Fruit fly (Drosophila melanogaster) whole organism, embryonic: Measurements from ENCODE around the gene ato.
A peak's percentile ranks its signal among the peaks of the same experiment; 100 is the strongest.

Experiments
- Asciz ChIP-seq: fragments of 200-800 bp; sonication (Bioruptor generic); optimal IDR thresholded peaks from 2 replicates; lab custom pipeline; 2017; ENCODE audit warnings: missing biosample characterization, mild to moderate bottlenecking, missing genetic modification characterization, missing genetic modification reagents
- CG10431 ChIP-seq: fragments of 200-800 bp; sonication (Bioruptor generic); optimal IDR thresholded peaks from 3 replicates; lab custom pipeline; 2018; ENCODE audit warnings: missing biosample characterization, mild to moderate bottlenecking, missing genetic modification characterization
- CG11085 ChIP-seq: fragments of 200-800 bp; sonication (Bioruptor generic); IDR thresholded peaks from 2 replicates; pipeline ENCODE4 v1.3.6; 2022; ENCODE audit warnings: missing biosample characterization, missing genetic modification characterization
- CG1233 ChIP-seq: fragments of 200-800 bp; sonication (Bioruptor generic); optimal IDR thresholded peaks from 4 replicates; lab custom pipeline; 2018; ENCODE audit warnings: missing biosample characterization, mild to moderate bottlenecking, missing genetic modification characterization
- CG13287 ChIP-seq: fragments of 200-800 bp; sonication (Bioruptor generic); IDR thresholded peaks from 2 replicates; pipeline ENCODE4 v1.3.6; 2022; ENCODE audit warnings: missing biosample characterization, missing genetic modification characterization; ENCODE audit not compliant: partially characterized antibody
- CG13424 ChIP-seq: fragments of 200-800 bp; sonication (Bioruptor generic); optimal IDR thresholded peaks from 2 replicates; lab custom pipeline; 2019; ENCODE audit warnings: missing biosample characterization, mild to moderate bottlenecking, missing genetic modification characterization, moderate library complexity
- CG13624 ChIP-seq: fragments of 200-800 bp; sonication (Bioruptor generic); optimal IDR thresholded peaks from 2 replicates; lab custom pipeline; 2016; ENCODE audit warnings: missing biosample characterization, missing genetic modification characterization
- CG13775 ChIP-seq: fragments of 200-800 bp; sonication (Bioruptor generic); optimal IDR thresholded peaks from 3 replicates; lab custom pipeline; 2017; ENCODE audit warnings: missing biosample characterization, mild to moderate bottlenecking, missing genetic modification characterization
- CG15479 ChIP-seq: fragments of 200-800 bp; sonication (Bioruptor generic); optimal IDR thresholded peaks from 3 replicates; lab custom pipeline; 2019; ENCODE audit warnings: missing biosample characterization, mild to moderate bottlenecking, missing genetic modification characterization, moderate library complexity
- CG16779 ChIP-seq: fragments of 200-800 bp; sonication (Bioruptor generic); IDR thresholded peaks from 2 replicates; pipeline ENCODE4 v1.3.6; 2022; ENCODE audit warnings: missing biosample characterization, missing genetic modification characterization
- CG17385 ChIP-seq: fragments of 200-800 bp; sonication (Bioruptor generic); optimal IDR thresholded peaks from 3 replicates; lab custom pipeline; 2018; ENCODE audit warnings: missing biosample characterization, mild to moderate bottlenecking, missing genetic modification characterization
- CG17829 ChIP-seq: fragments of 200-800 bp; optimal IDR thresholded peaks from 2 replicates; lab custom pipeline; 2019; ENCODE audit warnings: missing biosample characterization, mild to moderate bottlenecking, missing genetic modification characterization, moderate library complexity
- CG2202 ChIP-seq: fragments of 200-800 bp; sonication (Bioruptor generic); optimal IDR thresholded peaks from 2 replicates; lab custom pipeline; 2018; ENCODE audit warnings: missing biosample characterization, mild to moderate bottlenecking, missing genetic modification characterization
- CG2712 ChIP-seq: fragments of 200-800 bp; optimal IDR thresholded peaks from 3 replicates; lab custom pipeline; 2019; ENCODE audit warnings: missing biosample characterization, mild to moderate bottlenecking, missing genetic modification characterization, moderate library complexity
- CG3847 ChIP-seq: fragments of 200-800 bp; sonication (Bioruptor generic); IDR thresholded peaks from 2 replicates; pipeline ENCODE4 v1.3.6; 2022; ENCODE audit warnings: missing biosample characterization, missing genetic modification characterization
- CG4360 ChIP-seq: fragments of 200-800 bp; sonication (Bioruptor generic); IDR thresholded peaks from 2 replicates; pipeline ENCODE4 v1.3.6; 2022; ENCODE audit warnings: missing biosample characterization, missing genetic modification characterization
- CG6854 ChIP-seq: fragments of 200-800 bp; sonication (Bioruptor generic); optimal IDR thresholded peaks from 3 replicates; lab custom pipeline; 2017; ENCODE audit warnings: missing biosample characterization, mild to moderate bottlenecking, missing genetic modification characterization
- CG7271 ChIP-seq: fragments of 200-800 bp; sonication (Bioruptor generic); optimal IDR thresholded peaks from 2 replicates; lab custom pipeline; 2018; ENCODE audit warnings: missing biosample characterization, mild to moderate bottlenecking, missing genetic modification characterization, moderate library complexity
- CG7963 ChIP-seq: fragments of 200-800 bp; sonication (Bioruptor generic); IDR thresholded peaks from 3 replicates; pipeline ENCODE4 v1.3.6; 2022; ENCODE audit warnings: missing biosample characterization, missing genetic modification characterization; ENCODE audit not compliant: partially characterized antibody
- CG8290 ChIP-seq, 3 experiments: fragments of 200-800 bp; sonication (Bioruptor generic); optimal IDR thresholded peaks; 2 replicates each; lab custom pipeline; 2016 to 2019; ENCODE audit warnings: missing biosample characterization in 3 of 3, missing genetic modification characterization in 3 of 3, mild to moderate bottlenecking in 2 of 3, moderate library complexity in 1 of 3
- CG9932 ChIP-seq: fragments of 200-800 bp; sonication (Bioruptor generic); IDR thresholded peaks from 2 replicates; pipeline ENCODE4 v1.3.6; 2022; ENCODE audit warnings: missing biosample characterization, missing genetic modification characterization
- CHES-1-like ChIP-seq: fragments of 200-800 bp; sonication (Bioruptor generic); optimal IDR thresholded peaks from 2 replicates; lab custom pipeline; 2016; ENCODE audit warnings: missing biosample characterization, missing genetic modification characterization
- CkIIα-i1 ChIP-seq: fragments of 200-800 bp; sonication (Bioruptor generic); IDR thresholded peaks from 2 replicates; pipeline ENCODE4 v1.3.6; 2022; ENCODE audit warnings: missing biosample characterization, missing genetic modification characterization
- HLHmδ ChIP-seq: fragments of 200-800 bp; sonication (Bioruptor generic); optimal IDR thresholded peaks from 2 replicates; lab custom pipeline; 2018; ENCODE audit warnings: missing biosample characterization, mild to moderate bottlenecking, missing genetic modification characterization, moderate library complexity
- Hey ChIP-seq: fragments of 200-800 bp; sonication (Bioruptor generic); optimal IDR thresholded peaks from 3 replicates; lab custom pipeline; 2018; ENCODE audit warnings: missing biosample characterization, mild to moderate bottlenecking, missing genetic modification characterization
- Hr39 ChIP-seq: fragments of >200 bp; optimal IDR thresholded peaks from 2 replicates; lab custom pipeline; 2017
- Rfx ChIP-seq: fragments of 200-800 bp; sonication (Bioruptor generic); IDR thresholded peaks from 2 replicates; pipeline ENCODE4 v1.3.6; 2022; ENCODE audit warnings: missing biosample characterization, missing genetic modification characterization
- Tbp ChIP-seq: fragments of >200 bp; optimal IDR thresholded peaks from 2 replicates; lab custom pipeline; 2018; ENCODE audit warnings: missing biosample characterization, missing genetic modification characterization
- bab2 ChIP-seq: fragments of 200-800 bp; sonication (Bioruptor generic); optimal IDR thresholded peaks from 2 replicates; lab custom pipeline; 2016; ENCODE audit warnings: missing biosample characterization, missing genetic modification characterization
- cas ChIP-seq: fragments of 200-800 bp; sonication (Bioruptor generic); IDR thresholded peaks from 2 replicates; pipeline ENCODE4 v1.3.6; 2022; ENCODE audit warnings: missing biosample characterization, missing genetic modification characterization
- caup ChIP-seq: fragments of 200-800 bp; sonication (Bioruptor generic); optimal IDR thresholded peaks from 3 replicates; lab custom pipeline; 2017; ENCODE audit warnings: missing biosample characterization, mild to moderate bottlenecking, missing genetic modification characterization, moderate library complexity; ENCODE audit not compliant: severe bottlenecking
- chm ChIP-seq: fragments of 200-800 bp; sonication (Bioruptor generic); IDR thresholded peaks from 2 replicates; pipeline ENCODE4 v1.3.6; 2022; ENCODE audit warnings: missing biosample characterization, missing genetic modification characterization
- crol ChIP-seq: fragments of 200-800 bp; sonication (Bioruptor generic); IDR thresholded peaks from 2 replicates; pipeline ENCODE4 v1.3.6; 2022; ENCODE audit warnings: missing biosample characterization, missing genetic modification characterization
- dmrt99B ChIP-seq: fragments of 200-800 bp; sonication (Bioruptor generic); optimal IDR thresholded peaks from 2 replicates; lab custom pipeline; 2018; ENCODE audit warnings: missing biosample characterization, mild to moderate bottlenecking, missing genetic modification characterization, moderate library complexity
- fru ChIP-seq: fragments of >200 bp; optimal IDR thresholded peaks from 2 replicates; lab custom pipeline; 2017
- gsb-n ChIP-seq: fragments of 200-800 bp; sonication (Bioruptor generic); optimal IDR thresholded peaks from 3 replicates; lab custom pipeline; 2018; ENCODE audit warnings: missing biosample characterization, mild to moderate bottlenecking, missing genetic modification characterization
- her ChIP-seq: fragments of 200-800 bp; sonication (Bioruptor generic); optimal IDR thresholded peaks from 2 replicates; lab custom pipeline; 2016; ENCODE audit warnings: missing biosample characterization, missing genetic modification characterization
- ind ChIP-seq: fragments of 200-800 bp; sonication (Bioruptor generic); optimal IDR thresholded peaks from 3 replicates; lab custom pipeline; 2016; ENCODE audit warnings: missing biosample characterization, missing genetic modification characterization
- jumu ChIP-seq: fragments of 200-800 bp; sonication (Bioruptor generic); optimal IDR thresholded peaks from 3 replicates; lab custom pipeline; 2016; ENCODE audit warnings: missing biosample characterization, missing genetic modification characterization
- maf-S ChIP-seq: fragments of 200-800 bp; sonication (Bioruptor generic); optimal IDR thresholded peaks from 2 replicates; lab custom pipeline; 2016; ENCODE audit warnings: missing biosample characterization, missing genetic modification characterization
- mam ChIP-seq: fragments of 200-800 bp; sonication (Bioruptor generic); optimal IDR thresholded peaks from 3 replicates; lab custom pipeline; 2016; ENCODE audit warnings: missing biosample characterization, missing genetic modification characterization
- ro ChIP-seq: fragments of 200-800 bp; sonication (Bioruptor generic); IDR thresholded peaks from 2 replicates; pipeline ENCODE4 v1.3.6; 2022; ENCODE audit warnings: missing biosample characterization, missing genetic modification characterization
- sc ChIP-seq, 3 experiments: fragments of >200 bp in 2 of 3; fragments of 200-800 bp in 1 of 3; sonication (Bioruptor generic) in 1 of 3; optimal IDR thresholded peaks; 2 replicates in 2 of 3; 3 replicates in 1 of 3; lab custom pipeline; 2017; ENCODE audit warnings: mild to moderate bottlenecking in 1 of 3, missing biosample characterization in 1 of 3, missing genetic modification characterization in 1 of 3, missing genetic modification reagents in 1 of 3
- sens ChIP-seq: fragments of 200-800 bp; sonication (Bioruptor generic); peaks from one replicate; lab custom pipeline; 2016; ENCODE audit warnings: missing biosample characterization, missing genetic modification characterization
- sens-2 ChIP-seq: fragments of 200-800 bp; sonication (Bioruptor generic); IDR thresholded peaks from 2 replicates; pipeline ENCODE4 v1.3.6; 2022; ENCODE audit warnings: missing biosample characterization, missing genetic modification characterization
- slp2 ChIP-seq: fragments of 200-800 bp; sonication (Bioruptor generic); optimal IDR thresholded peaks from 2 replicates; lab custom pipeline; 2016; ENCODE audit warnings: missing biosample characterization, missing genetic modification characterization
- sqz ChIP-seq: fragments of 200-800 bp; sonication (Bioruptor generic); optimal IDR thresholded peaks from 3 replicates; lab custom pipeline; 2018; ENCODE audit warnings: missing biosample characterization, mild to moderate bottlenecking, missing genetic modification characterization
- sr ChIP-seq: fragments of 200-800 bp; sonication (Bioruptor generic); IDR thresholded peaks from 3 replicates; pipeline ENCODE4 v1.3.6; 2022; ENCODE audit warnings: missing biosample characterization, missing genetic modification characterization
- ssp ChIP-seq: fragments of 200-800 bp; sonication (Bioruptor generic); IDR thresholded peaks from 2 replicates; pipeline ENCODE4 v1.3.6; 2022; ENCODE audit warnings: missing biosample characterization, missing genetic modification characterization
- tin ChIP-seq: fragments of 200-800 bp; sonication (Bioruptor generic); optimal IDR thresholded peaks from 3 replicates; lab custom pipeline; 2016; ENCODE audit warnings: missing biosample characterization, missing genetic modification characterization
- unc-4 ChIP-seq: fragments of 200-800 bp; sonication (Bioruptor generic); IDR thresholded peaks from 2 replicates; pipeline ENCODE4 v1.3.6; 2022; ENCODE audit warnings: missing biosample characterization, missing genetic modification characterization; ENCODE audit not compliant: partially characterized antibody
- z ChIP-seq: fragments of 200-800 bp; sonication (Bioruptor generic); IDR thresholded peaks from 3 replicates; pipeline ENCODE4 v1.3.6; 2022; ENCODE audit warnings: missing biosample characterization, missing genetic modification characterization

The ato gene

DNA sequence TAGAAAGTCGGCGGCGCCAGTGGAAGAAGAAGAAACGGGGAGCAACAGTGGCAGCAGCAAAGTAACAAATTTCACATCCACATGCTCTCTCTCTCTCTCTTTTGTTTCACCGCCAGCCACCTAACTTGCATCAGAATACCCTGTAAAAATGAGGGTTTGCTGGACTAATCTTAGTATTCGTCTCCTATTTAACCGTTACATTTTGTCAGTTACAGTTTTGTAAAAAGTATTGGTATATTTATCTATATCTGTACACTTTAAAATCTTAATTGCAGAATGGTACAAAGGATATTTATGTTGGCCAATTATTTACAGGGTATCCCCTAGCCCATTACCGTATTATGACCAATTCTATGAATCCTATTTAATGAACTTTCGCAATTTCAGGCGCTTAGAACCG is 44.0 kb upstream of the ato start (continued):
- TF ChIP-seq caup (GFP tag; lab: Kevin White, UChicago) (no peak), Asciz (GFP tag; lab: Kevin White, UChicago) (no peak), CG15479 (no peak), CG13287 (GFP tag; lab: Robert Waterston, UW) (no peak), ssp (GFP tag; lab: Robert Waterston, UW) (no peak), ind (GFP tag; lab: Kevin White, UChicago) (no peak), slp2 (GFP tag; lab: Kevin White, UChicago) (no peak), CG17829 (tag; lab: Kevin White, UChicago) (no peak), mam (GFP tag; lab: Kevin White, UChicago) (no peak), CG7271 (tag; lab: Kevin White, UChicago) (no peak), CG8290 (GFP tag; optimal IDR thresholded peaks at IDR 0.05; lab: Kevin White, UChicago) (no peak), CG8290 (tag; optimal IDR thresholded peaks at IDR 0.05; lab: Kevin White, UChicago) (peak in 1 of 2 experiments; percentile 11), CG10431 (GFP tag; lab: Kevin White, UChicago) (no peak), CkIIα-i1 (GFP tag; lab: Robert Waterston, UW) (no peak), CG2712 (peak; percentile 45), sens-2 (GFP tag; lab: Robert Waterston, UW) (no peak), Tbp (GFP tag; lab: Kevin White, UChicago) (no peak), CG6854 (GFP tag; lab: Kevin White, UChicago) (no peak), CHES-1-like (GFP tag; lab: Kevin White, UChicago) (no peak), CG13624 (GFP tag; lab: Kevin White, UChicago) (no peak), dmrt99B (tag; lab: Kevin White, UChicago) (no peak), sqz (GFP tag; lab: Kevin White, UChicago) (no peak), Hr39 (no peak), CG13424 (no peak), z (no peak), maf-S (no peak), gsb-n (no peak), HLHmδ (GFP tag; lab: Kevin White, UChicago) (no peak), CG1233 (GFP tag; lab: Kevin White, UChicago) (no peak), Hey (tag; lab: Kevin White, UChicago) (no peak), CG9932 (no peak), crol (GFP tag; lab: Robert Waterston, UW) (no peak), CG7963 (GFP tag; lab: Robert Waterston, UW) (no peak), CG11085 (GFP tag; lab: Robert Waterston, UW) (no peak), CG4360 (no peak), fru (lab: Kevin White, UChicago) (no peak), chm (no peak), CG17385 (GFP tag; lab: Kevin White, UChicago) (no peak), unc-4 (GFP tag; lab: Robert Waterston, UW) (no peak), ro (GFP tag; lab: Robert Waterston, UW) (no peak), sc (optimal IDR thresholded peaks at IDR 0.05; lab: Kevin White, UChicago) (no peak), sc (GFP tag; optimal IDR thresholded peaks at IDR 0.05; lab: Kevin White, UChicago) (no peak), tin (no peak), CG16779 (GFP tag; lab: Robert Waterston, UW) (no peak), CG3847 (GFP tag; lab: Robert Waterston, UW) (no peak), bab2 (no peak), her (GFP tag; lab: Kevin White, UChicago) (no peak), Rfx (no peak), CG13775 (GFP tag; lab: Kevin White, UChicago) (peak; percentile 31), jumu (no peak), sr (GFP tag; lab: Robert Waterston, UW) (no peak), sens (peak; percentile 87), cas (no peak), CG2202 (tag; lab: Kevin White, UChicago) (no peak)
